Worm (Caenorhabditis elegans): ENCODE data around the gene got-1.2.

Gene got-1.2

DNA sequence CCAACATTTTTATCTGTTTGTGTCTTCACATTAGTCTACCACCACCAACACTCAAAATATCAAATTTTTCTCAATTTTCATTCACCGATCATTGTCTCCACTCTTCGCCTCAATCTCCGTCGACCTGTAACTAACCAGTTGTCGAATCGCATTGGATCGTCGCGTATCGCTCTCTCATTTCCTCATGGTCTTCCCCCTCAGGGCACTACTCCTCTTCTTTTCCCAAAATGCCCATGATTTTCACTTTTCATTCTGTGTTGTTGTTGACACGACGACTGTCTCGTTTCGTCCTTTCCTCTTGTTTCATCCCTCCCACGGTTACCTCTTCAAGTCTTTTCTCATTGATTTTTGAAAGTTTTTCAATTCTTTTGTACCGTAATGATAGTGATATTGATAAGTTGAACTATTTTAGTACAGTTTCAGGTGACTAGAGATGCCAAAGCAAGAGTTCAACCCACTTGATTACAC lies 6.9 kb downstream of the got-1.2 start, which contains the start of gene T01C8.2 (continued):
- no peak for TF ChIP-seq nhr-237 (tag; optimal IDR thresholded peaks at IDR 0.05)
- TF ChIP-seq ceh-88 (GFP tag; IDR thresholded peaks at IDR 0.05), result no peak
- peak; percentile 89 for TF ChIP-seq nhr-85 (tag)

DNA sequence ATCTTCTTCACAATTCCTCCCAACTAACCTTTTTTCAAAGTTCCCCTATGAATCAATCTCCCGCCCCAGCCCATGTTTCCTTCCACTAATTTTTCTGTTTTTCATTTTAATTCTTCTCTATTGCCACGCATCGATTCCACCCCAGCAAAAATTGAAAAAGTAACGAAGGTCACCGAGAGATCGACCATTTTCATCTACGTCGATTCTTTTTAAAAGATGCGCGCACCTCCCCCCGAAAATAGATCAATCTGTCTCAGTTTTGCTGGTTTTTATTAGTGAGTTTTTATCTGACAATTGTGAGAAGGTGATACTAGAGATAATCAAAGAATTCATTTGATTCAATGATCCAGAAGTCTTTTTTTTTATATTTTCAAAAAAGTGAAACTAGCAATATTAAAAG lies 8.9 kb downstream of the got-1.2 start:
- TF ChIP-seq elt-3 (tag; optimal IDR thresholded peaks at IDR 0.05), result peak in 2 of 6 experiments; percentile 33 to 67
- no peak for TF ChIP-seq dsc-1 (tag; optimal IDR thresholded peaks at IDR 0.05)
- no peak for TF ChIP-seq zip-4 (GFP tag; optimal IDR thresholded peaks at IDR 0.05)
- peak; percentile 48 for TF ChIP-seq snu-23 (GFP tag; optimal IDR thresholded peaks at IDR 0.05)
- no peak for TF ChIP-seq aly-2 (tag; optimal IDR thresholded peaks at IDR 0.05)
- TF ChIP-seq Y116A8C.19 (tag; optimal IDR thresholded peaks at IDR 0.05; ENCODE audit: borderline replicate concordance), result no peak
- no peak for TF ChIP-seq nhr-19 (GFP tag; conservative IDR thresholded peaks at IDR 0.05)
- no peak for TF ChIP-seq nhr-90 (tag; optimal IDR thresholded peaks at IDR 0.05; ENCODE audit: poor library complexity)
- TF ChIP-seq skn-1 (tag; optimal IDR thresholded peaks at IDR 0.05), result no peak
- TF ChIP-seq unc-130 (tag; optimal IDR thresholded peaks at IDR 0.05), result no peak
- peak; percentile 36 for TF ChIP-seq mep-1 (tag; optimal IDR thresholded peaks at IDR 0.05)
- peak; percentile 35 for TF ChIP-seq nhr-20 (tag; optimal IDR thresholded peaks at IDR 0.05)
- TF ChIP-seq lin-15B (tag; optimal IDR thresholded peaks at IDR 0.05), result no peak
- peak; percentile 69 for TF ChIP-seq blmp-1 (tag; optimal IDR thresholded peaks at IDR 0.05)
- no peak for TF ChIP-seq fkh-4 (tag; optimal IDR thresholded peaks at IDR 0.05; ENCODE audit: borderline replicate concordance)
- peak; percentile 14 for TF ChIP-seq nhr-71 (tag; optimal IDR thresholded peaks at IDR 0.05)
- peak; percentile 84 for TF ChIP-seq nhr-85 (tag)
- TF ChIP-seq lin-14 (GFP tag; optimal IDR thresholded peaks at IDR 0.05), result peak; percentile 53

DNA sequence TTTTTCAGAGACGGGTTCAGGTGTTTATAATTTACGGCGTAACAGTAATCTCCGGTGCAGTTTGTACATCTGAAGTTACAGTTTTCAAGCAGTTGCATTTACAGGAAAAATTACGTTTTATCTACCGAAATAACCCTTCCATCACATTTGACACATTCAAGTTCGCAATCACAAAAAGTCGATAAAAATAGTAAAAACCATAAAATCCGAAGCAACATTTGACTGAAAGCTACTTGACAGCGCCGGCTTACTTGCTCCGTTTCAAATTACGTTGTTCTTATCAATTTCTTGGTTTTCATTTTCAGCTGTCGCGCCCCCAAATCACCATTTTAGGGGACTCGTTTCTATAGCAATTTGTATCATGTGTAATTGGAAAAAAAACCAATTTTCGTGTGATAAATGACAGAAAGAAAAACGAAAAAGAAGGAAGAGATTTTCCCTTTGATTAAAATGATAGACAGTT lies 10.1 kb downstream of the got-1.2 start, which contains the start of gene T01C8.3:
Gene T01C8.3, minus strand, starts transcription at position 413 of the 463 bp plus-strand sequence.
- TF ChIP-seq nhr-71 (tag; optimal IDR thresholded peaks at IDR 0.05) (no peak), ceh-90 (tag; optimal IDR thresholded peaks at IDR 0.05) (no peak), hpl-2 (GFP tag; optimal IDR thresholded peaks at IDR 0.05) (no peak), sup-37 (GFP tag; optimal IDR thresholded peaks at IDR 0.05) (no peak), lin-35 (GFP tag; optimal IDR thresholded peaks at IDR 0.05) (no peak), unc-98 (GFP tag; IDR thresholded peaks at IDR 0.05) (no peak), vab-15 (tag; optimal IDR thresholded peaks at IDR 0.05) (no peak), tlp-1 (tag; optimal IDR thresholded peaks at IDR 0.05) (no peak), lin-15B (tag; optimal IDR thresholded peaks at IDR 0.05) (no peak), nhr-11 (tag; optimal IDR thresholded peaks at IDR 0.05) (no peak), unc-30 (tag; optimal IDR thresholded peaks at IDR 0.05) (no peak), nhr-20 (tag; optimal IDR thresholded peaks at IDR 0.05) (no peak)

DNA sequence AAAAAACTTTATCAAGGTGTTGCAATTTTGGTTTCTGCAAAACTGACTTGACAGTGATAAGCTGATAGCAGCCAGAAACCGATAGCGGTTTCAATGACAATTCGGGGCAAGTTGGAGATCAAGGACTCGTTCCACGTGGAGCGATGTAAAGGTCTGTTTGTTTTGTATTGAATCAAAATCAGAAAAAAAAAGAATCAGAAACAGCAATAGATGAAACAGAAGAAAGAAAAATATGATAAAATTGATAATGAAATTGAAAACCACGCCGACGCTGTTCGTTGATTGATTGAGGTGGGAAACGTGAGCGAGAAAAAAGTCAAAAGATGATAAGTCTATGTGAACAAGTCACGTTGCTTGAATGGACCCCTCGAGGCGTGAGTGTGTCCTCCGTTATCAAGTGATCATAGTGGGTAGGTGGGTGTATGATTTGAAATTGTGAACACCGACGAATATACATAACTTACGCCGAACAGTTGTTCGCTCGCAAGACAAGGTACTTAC lies 17.5 kb downstream of the got-1.2 start:
- TF ChIP-seq tlp-1 (tag; optimal IDR thresholded peaks at IDR 0.05) (no peak), egl-13 (tag; optimal IDR thresholded peaks at IDR 0.05) (no peak), nhr-90 (tag; optimal IDR thresholded peaks at IDR 0.05; ENCODE audit: poor library complexity) (no peak), C34B4.2 (tag; optimal IDR thresholded peaks at IDR 0.05) (no peak), fkh-10 (GFP tag; optimal IDR thresholded peaks at IDR 0.05) (no peak), F16B12.6 (tag; optimal IDR thresholded peaks at IDR 0.05) (no peak), mab-9 (GFP tag; IDR thresholded peaks at IDR 0.05) (no peak), unc-98 (GFP tag; IDR thresholded peaks at IDR 0.05) (no peak), lin-35 (GFP tag; optimal IDR thresholded peaks at IDR 0.05) (peak in 1 of 2 experiments; percentile 14), aha-1 (tag; optimal IDR thresholded peaks at IDR 0.05) (no peak), lin-13 (GFP tag; optimal IDR thresholded peaks at IDR 0.05) (no peak), unc-130 (tag; optimal IDR thresholded peaks at IDR 0.05) (no peak), xbp-1 (tag; optimal IDR thresholded peaks at IDR 0.05) (no peak), nhr-19 (GFP tag; conservative IDR thresholded peaks at IDR 0.05) (no peak), unc-30 (tag; optimal IDR thresholded peaks at IDR 0.05) (no peak), nhr-28 (tag; optimal IDR thresholded peaks at IDR 0.05) (no peak), ceh-82 (tag; optimal IDR thresholded peaks at IDR 0.05) (no peak), lin-14 (GFP tag; optimal IDR thresholded peaks at IDR 0.05) (peak; percentile 74), ceh-88 (GFP tag; IDR thresholded peaks at IDR 0.05) (no peak), sptf-1 (tag; optimal IDR thresholded peaks at IDR 0.05) (no peak), skn-1 (tag; optimal IDR thresholded peaks at IDR 0.05) (no peak), zag-1 (tag; optimal IDR thresholded peaks at IDR 0.05) (no peak), nhr-77 (tag; optimal IDR thresholded peaks at IDR 0.05) (no peak), hpl-2 (GFP tag; optimal IDR thresholded peaks at IDR 0.05) (no peak), isw-1 (GFP tag; IDR thresholded peaks at IDR 0.05) (no peak), dsc-1 (tag; optimal IDR thresholded peaks at IDR 0.05) (no peak), ztf-11 (tag; optimal IDR thresholded peaks at IDR 0.05) (no peak), mef-2 (tag; optimal IDR thresholded peaks at IDR 0.05) (no peak), tbx-2 (tag; optimal IDR thresholded peaks at IDR 0.05) (no peak)

Data from whole organism, L1 larva.